Worm (Caenorhabditis elegans) whole organism, L4 larva: ENCODE data around the gene F53A10.2.

Experiments
- R02D3.7 ChIP-seq: fragments of 150-350 bp; sonication (generic microtip); optimal IDR thresholded peaks from 3 replicates; lab custom pipeline; 2014; ENCODE audit warnings: missing biosample characterization, missing genetic modification characterization
- nhr-25 ChIP-seq: sonication (generic microtip); optimal IDR thresholded peaks from 2 replicates; lab custom pipeline; 2017; ENCODE audit warnings: missing genetic modification characterization, mild to moderate bottlenecking, missing compliant biosample characterization, antibody characterized with exemption, moderate library complexity, borderline replicate concordance; ENCODE audit not compliant: insufficient read depth
- nhr-77 ChIP-seq: fragments of 150-350 bp; optimal IDR thresholded peaks from 2 replicates; lab custom pipeline; 2014; ENCODE audit warnings: missing biosample characterization, missing genetic modification characterization
- pha-4 ChIP-seq, 2 experiments: fragments of 150-350 bp in 1 of 2; fragments of 200-800 bp in 1 of 2; sonication (Bioruptor generic) in 1 of 2; IDR thresholded peaks in 1 of 2; optimal IDR thresholded peaks in 1 of 2; 2 replicates each; pipeline versions ENCODE4 v1.3.6 to Lab custom; 2014 to 2022; ENCODE audit warnings: missing genetic modification characterization in 2 of 2, missing genetic modification reagents in 2 of 2, missing biosample characterization in 1 of 2, missing compliant biosample characterization in 1 of 2
- unc-39 ChIP-seq: sonication (generic microtip); optimal IDR thresholded peaks from 2 replicates; lab custom pipeline; 2017; ENCODE audit warnings: missing biosample characterization, missing genetic modification characterization

ce11 chrII:1271814-1272213, 74.6 kb downstream of the F53A10.2 start, which contains the start of gene srw-66:
- TF ChIP-seq unc-39 (tag; lab: Kevin White, UChicago) = no peak
- TF ChIP-seq nhr-77 = no peak
- TF ChIP-seq R02D3.7 (tag; lab: Kevin White, UChicago) = no peak
- no peak for TF ChIP-seq nhr-25
- TF ChIP-seq pha-4 (GFP tag; IDR thresholded peaks at IDR 0.05; lab: Robert Waterston, UW) = no peak
- TF ChIP-seq pha-4 (tag; optimal IDR thresholded peaks at IDR 0.05; lab: Kevin White, UChicago) = no peak
